Fruit fly (Drosophila melanogaster): ENCODE measurements around the gene CG13066.

DNA sequence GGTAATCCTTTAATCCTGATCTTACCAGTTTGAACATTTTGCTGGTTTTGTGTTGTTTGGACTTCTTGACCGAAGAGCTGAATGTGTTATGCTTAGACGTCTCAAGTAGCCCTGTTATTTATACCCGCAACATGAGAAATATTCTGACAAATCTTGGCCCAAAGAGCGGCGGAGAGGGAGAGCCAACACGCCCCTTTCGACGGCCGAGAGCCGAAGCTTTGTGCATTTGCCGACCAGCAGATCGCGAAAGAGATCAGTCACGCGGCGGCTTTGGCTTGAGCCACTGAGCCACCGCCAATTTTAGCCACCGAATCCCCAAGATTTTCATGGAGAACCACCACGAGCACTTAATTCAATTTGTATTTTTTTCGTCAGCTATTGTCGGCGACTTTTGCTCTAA lies 22.7 kb downstream of the CG13066 start, which contains the start of gene CG4962:
- TF ChIP-seq dl (GFP tag; optimal IDR thresholded peaks at IDR 0.05; ENCODE audit: insufficient read depth in 1 of 2, partially characterized antibody in 2 of 2) (no peak), OdsH (GFP tag; optimal IDR thresholded peaks at IDR 0.05) (no peak), pan (optimal IDR thresholded peaks at IDR 0.05) (no peak), Abd-B (GFP tag; optimal IDR thresholded peaks at IDR 0.05) (no peak), dmrt93B (GFP tag; optimal IDR thresholded peaks at IDR 0.05) (no peak), Jra (GFP tag; optimal IDR thresholded peaks at IDR 0.05) (no peak), Mio (GFP tag; optimal IDR thresholded peaks at IDR 0.05) (no peak), br (GFP tag; optimal IDR thresholded peaks at IDR 0.05) (no peak)
